Worm (Caenorhabditis elegans) whole organism, late embryonic: ENCODE data around the gene F46H5.11.

Experiments used
- K09A11.1 ChIP-seq: sonication (generic microtip); optimal IDR thresholded peaks from 2 replicates; lab custom pipeline; 2017; ENCODE audit warnings: antibody characterized with exemption, mild to moderate bottlenecking, missing genetic modification characterization, missing compliant biosample characterization; ENCODE audit not compliant: insufficient read depth
- ceh-18 ChIP-seq: sonication (generic microtip); optimal IDR thresholded peaks from 2 replicates; lab custom pipeline; 2016; ENCODE audit warnings: missing genetic modification characterization, missing compliant biosample characterization
- ceh-9 ChIP-seq: sonication (generic microtip); optimal IDR thresholded peaks from 2 replicates; lab custom pipeline; 2016; ENCODE audit warnings: mild to moderate bottlenecking, missing genetic modification characterization, inconsistent platforms, missing compliant biosample characterization
- che-1 ChIP-seq: sonication (generic microtip); optimal IDR thresholded peaks from 2 replicates; lab custom pipeline; 2016; ENCODE audit warnings: mild to moderate bottlenecking, missing genetic modification characterization, missing compliant biosample characterization
- dmd-4 ChIP-seq: sonication (generic microtip); optimal IDR thresholded peaks from 2 replicates; lab custom pipeline; 2016; ENCODE audit warnings: borderline replicate concordance, missing genetic modification characterization, missing compliant biosample characterization
- elt-2 ChIP-seq: sonication (generic microtip); optimal IDR thresholded peaks from 2 replicates; lab custom pipeline; 2016; ENCODE audit warnings: missing genetic modification reagents, missing genetic modification characterization, missing compliant biosample characterization
- hlh-13 ChIP-seq: fragments of 200-800 bp; sonication (Bioruptor generic); optimal IDR thresholded peaks from 2 replicates; lab custom pipeline; 2018; ENCODE audit warnings: mild to moderate bottlenecking, missing genetic modification characterization, missing compliant biosample characterization
- hlh-6 ChIP-seq: sonication (generic microtip); optimal IDR thresholded peaks from 2 replicates; lab custom pipeline; 2016; ENCODE audit warnings: missing genotype, missing genetic modification characterization, missing compliant biosample characterization
- nfya-1 ChIP-seq: sonication (generic microtip); optimal IDR thresholded peaks from 2 replicates; lab custom pipeline; 2017; ENCODE audit warnings: missing genetic modification characterization, mild to moderate bottlenecking, missing compliant biosample characterization, antibody characterized with exemption, moderate library complexity
- npax-4 ChIP-seq: sonication (generic microtip); optimal IDR thresholded peaks from 2 replicates; lab custom pipeline; 2016; ENCODE audit warnings: missing genetic modification characterization, missing compliant biosample characterization
- pha-2 ChIP-seq: sonication (generic microtip); optimal IDR thresholded peaks from 2 replicates; lab custom pipeline; 2017; ENCODE audit warnings: mild to moderate bottlenecking, missing genetic modification characterization, missing compliant biosample characterization
- pha-4 ChIP-seq: fragments of 150-350 bp; optimal IDR thresholded peaks from 2 replicates; lab custom pipeline; 2018; ENCODE audit warnings: missing biosample characterization, missing genetic modification reagents, missing genetic modification characterization

DNA sequence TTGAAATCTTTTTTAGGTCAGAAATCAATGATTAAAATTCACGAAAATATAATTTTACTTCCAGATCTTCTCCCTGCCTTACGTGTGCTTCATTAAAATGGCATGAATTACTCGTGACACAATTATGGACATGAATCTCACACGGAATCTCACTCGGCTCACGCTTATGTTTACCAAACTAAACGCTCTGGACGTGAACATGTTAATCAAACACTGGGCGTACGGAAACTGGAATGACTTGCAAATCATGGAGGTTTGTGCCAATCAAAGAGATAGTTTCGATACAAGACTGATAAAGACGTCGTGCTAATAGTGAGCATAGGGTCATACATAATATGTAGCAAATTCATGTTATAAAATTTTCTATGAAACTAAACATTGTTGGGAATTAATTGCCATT lies 42.7 kb upstream of the F46H5.11 start:
- TF ChIP-seq pha-4 (tag; lab: Kevin White, UChicago) (no peak), npax-4 (tag; lab: Kevin White, UChicago) (no peak), hlh-6 (tag; lab: Kevin White, UChicago) (no peak), dmd-4 (no peak), ceh-18 (no peak), nfya-1 (tag; lab: Kevin White, UChicago) (no peak), hlh-13 (GFP tag; lab: Kevin White, UChicago) (no peak), elt-2 (tag; lab: Kevin White, UChicago) (no peak), K09A11.1 (tag; lab: Kevin White, UChicago) (no peak), ceh-9 (tag; lab: Kevin White, UChicago) (no peak), che-1 (tag; lab: Kevin White, UChicago) (no peak), pha-2 (no peak)
